Worm (Caenorhabditis elegans) whole organism, L3 larva: ENCODE measurements around the gene cdk-5.

Experiments
- R02D3.7 ChIP-seq: fragments of 150-350 bp; optimal IDR thresholded peaks from 2 replicates; lab custom pipeline; 2014; ENCODE audit warnings: missing biosample characterization, missing genetic modification characterization
- ZK546.5 ChIP-seq: sonication (generic microtip); optimal IDR thresholded peaks from 2 replicates; lab custom pipeline; 2017; ENCODE audit warnings: missing biosample characterization, missing genetic modification characterization
- aly-2 ChIP-seq: fragments of 150-350 bp; optimal IDR thresholded peaks from 2 replicates; lab custom pipeline; 2014; ENCODE audit warnings: missing biosample characterization, missing genetic modification characterization
- ama-1 ChIP-seq: fragments of 150-350 bp; optimal IDR thresholded peaks from 2 replicates; lab custom pipeline; 2018
- ceh-28 ChIP-seq: fragments of 150-350 bp; optimal IDR thresholded peaks from 2 replicates; lab custom pipeline; 2014; ENCODE audit warnings: missing biosample characterization, missing genetic modification reagents, missing genetic modification characterization
- ceh-82 ChIP-seq: fragments of 150-350 bp; optimal IDR thresholded peaks from 2 replicates; lab custom pipeline; 2014; ENCODE audit warnings: missing biosample characterization, missing genetic modification characterization
- ceh-9 ChIP-seq: sonication (generic microtip); optimal IDR thresholded peaks from 2 replicates; lab custom pipeline; 2018; ENCODE audit warnings: missing biosample characterization, missing genetic modification characterization
- egl-5 ChIP-seq: fragments of 150-350 bp; optimal IDR thresholded peaks from 2 replicates; lab custom pipeline; 2017; ENCODE audit warnings: missing biosample characterization, missing genetic modification reagents, missing genetic modification characterization, inconsistent platforms
- elt-1 ChIP-seq: fragments of 150-350 bp; optimal IDR thresholded peaks from 2 replicates; lab custom pipeline; 2014; ENCODE audit warnings: missing biosample characterization, missing genetic modification characterization
- elt-2 ChIP-seq: sonication (generic microtip); optimal IDR thresholded peaks from 2 replicates; lab custom pipeline; 2016; ENCODE audit warnings: missing genetic modification reagents, mild to moderate bottlenecking, missing genetic modification characterization, missing compliant biosample characterization
- eor-1 ChIP-seq, 2 experiments: fragments of 150-350 bp; optimal IDR thresholded peaks; 2 replicates each; lab custom pipeline; 2014 to 2018; ENCODE audit warnings: missing biosample characterization in 2 of 2, missing genetic modification characterization in 2 of 2
- jun-1 ChIP-seq: fragments of 150-350 bp; optimal IDR thresholded peaks from 2 replicates; lab custom pipeline; 2014; ENCODE audit warnings: missing biosample characterization, missing genetic modification reagents, missing genetic modification characterization
- lin-15B ChIP-seq: fragments of 150-350 bp; optimal IDR thresholded peaks from 2 replicates; lab custom pipeline; 2014; ENCODE audit warnings: missing biosample characterization, missing genetic modification characterization
- lin-39 ChIP-seq: fragments of 150-350 bp; optimal IDR thresholded peaks from 2 replicates; lab custom pipeline; 2018; ENCODE audit warnings: missing biosample characterization, missing genetic modification reagents, missing genetic modification characterization
- mdl-1 ChIP-seq: fragments of 150-350 bp; optimal IDR thresholded peaks from 2 replicates; lab custom pipeline; 2014; ENCODE audit warnings: missing biosample characterization, missing genetic modification characterization
- mml-1 ChIP-seq: fragments of 150-350 bp; sonication (generic microtip); optimal IDR thresholded peaks from 3 replicates; lab custom pipeline; 2014; ENCODE audit warnings: missing biosample characterization, missing genetic modification characterization
- nfya-1 ChIP-seq: sonication (generic microtip); optimal IDR thresholded peaks from 2 replicates; lab custom pipeline; 2017; ENCODE audit warnings: missing genetic modification characterization, mild to moderate bottlenecking, missing compliant biosample characterization, antibody characterized with exemption, moderate library complexity; ENCODE audit not compliant: insufficient read depth
- nhr-11 ChIP-seq: fragments of 150-350 bp; optimal IDR thresholded peaks from 2 replicates; lab custom pipeline; 2014; ENCODE audit warnings: missing biosample characterization, missing genetic modification characterization
- nhr-12 ChIP-seq: fragments of 150-350 bp; optimal IDR thresholded peaks from 2 replicates; lab custom pipeline; 2014; ENCODE audit warnings: missing biosample characterization, missing genetic modification characterization
- nhr-23 ChIP-seq: fragments of 150-350 bp; optimal IDR thresholded peaks from 2 replicates; lab custom pipeline; 2014; ENCODE audit warnings: missing biosample characterization, missing genetic modification reagents, missing genetic modification characterization
- nhr-25 ChIP-seq: sonication (generic microtip); optimal IDR thresholded peaks from 2 replicates; lab custom pipeline; 2017; ENCODE audit warnings: missing biosample characterization, missing genetic modification characterization
- nhr-28 ChIP-seq: fragments of 150-350 bp; optimal IDR thresholded peaks from 2 replicates; lab custom pipeline; 2014; ENCODE audit warnings: missing biosample characterization, missing genetic modification characterization
- nhr-43 ChIP-seq: sonication (generic microtip); optimal IDR thresholded peaks from 2 replicates; lab custom pipeline; 2016; ENCODE audit warnings: mild to moderate bottlenecking, missing genetic modification characterization, missing compliant biosample characterization; ENCODE audit not compliant: poor library complexity, severe bottlenecking
- nhr-67 ChIP-seq: fragments of 150-350 bp; optimal IDR thresholded peaks from 2 replicates; lab custom pipeline; 2014; ENCODE audit warnings: missing biosample characterization, missing genetic modification characterization
- nhr-77 ChIP-seq: fragments of 150-350 bp; optimal IDR thresholded peaks from 2 replicates; lab custom pipeline; 2014; ENCODE audit warnings: missing biosample characterization, missing genetic modification characterization
- pha-4 ChIP-seq: fragments of 150-350 bp; optimal IDR thresholded peaks from 2 replicates; lab custom pipeline; 2014; ENCODE audit warnings: missing biosample characterization, missing genetic modification reagents, missing genetic modification characterization
- pqm-1 ChIP-seq: fragments of 150-350 bp; optimal IDR thresholded peaks from 2 replicates; lab custom pipeline; 2017; ENCODE audit warnings: missing biosample characterization, missing genetic modification characterization, inconsistent platforms
- sea-2 ChIP-seq: fragments of 150-350 bp; sonication (generic microtip); optimal IDR thresholded peaks from 4 replicates; lab custom pipeline; 2014; ENCODE audit warnings: missing biosample characterization, missing genetic modification reagents, missing genetic modification characterization
- skn-1 ChIP-seq: fragments of 150-350 bp; optimal IDR thresholded peaks from 2 replicates; lab custom pipeline; 2014; ENCODE audit warnings: missing biosample characterization, missing genetic modification characterization
- snpc-4 ChIP-seq: fragments of 150-350 bp; optimal IDR thresholded peaks from 2 replicates; lab custom pipeline; 2014; ENCODE audit warnings: missing biosample characterization, missing genetic modification characterization
- tbx-2 ChIP-seq: sonication (generic microtip); optimal IDR thresholded peaks from 2 replicates; lab custom pipeline; 2016; ENCODE audit warnings: mild to moderate bottlenecking, missing genetic modification characterization, missing compliant biosample characterization
- unc-39 ChIP-seq: sonication (generic microtip); optimal IDR thresholded peaks from 4 replicates; lab custom pipeline; 2017; ENCODE audit warnings: missing biosample characterization, missing genetic modification characterization
- zag-1 ChIP-seq: fragments of 150-350 bp; optimal IDR thresholded peaks from 2 replicates; lab custom pipeline; 2014; ENCODE audit warnings: missing biosample characterization, missing genetic modification characterization
- ztf-11 ChIP-seq: fragments of 150-350 bp; optimal IDR thresholded peaks from 2 replicates; lab custom pipeline; 2014; ENCODE audit warnings: missing biosample characterization, missing genetic modification characterization
- ztf-4 ChIP-seq: fragments of 150-350 bp; optimal IDR thresholded peaks from 2 replicates; lab custom pipeline; 2014; ENCODE audit warnings: missing biosample characterization, missing genetic modification characterization

The cdk-5 gene

DNA sequence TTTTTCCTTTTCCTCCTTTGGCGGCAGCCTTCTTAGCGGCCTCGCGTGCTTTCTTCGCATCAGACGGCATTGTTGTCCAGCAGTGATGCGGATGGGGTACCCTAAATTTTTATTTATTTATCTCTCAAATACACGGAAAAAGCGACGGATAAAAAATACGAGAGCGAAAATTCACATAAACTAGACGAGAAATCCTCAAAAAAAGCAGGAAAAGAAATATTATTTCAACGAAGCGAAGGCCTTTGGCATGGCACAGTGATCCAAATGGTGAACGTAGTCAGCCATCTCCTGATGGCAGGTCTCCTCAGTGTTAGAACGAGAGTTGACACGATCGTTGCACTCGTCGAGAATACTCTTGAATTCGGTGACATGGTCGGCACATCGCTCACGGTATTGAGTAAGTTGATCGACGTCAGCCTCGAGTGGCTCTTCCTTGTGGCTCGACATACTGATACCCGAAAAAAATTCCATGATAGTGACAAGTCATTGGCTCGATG lies 4.0 kb downstream of the cdk-5 start, which contains the start of the genes abcf-2 and T27E9.2:
Gene abcf-2 (minus strand): TSS at position 101 of the 497 bp plus-strand sequence.
Gene T27E9.2 (minus strand): TSS at position 447 of the 497 bp plus-strand sequence.
- TF ChIP-seq lin-39 (tag; lab: Kevin White, UChicago) (no peak), ztf-11 (tag; lab: Kevin White, UChicago) (no peak), jun-1 (tag; lab: Kevin White, UChicago) (no peak), nhr-67 (tag; lab: Kevin White, UChicago) (no peak), ZK546.5 (tag; lab: Kevin White, UChicago) (no peak), snpc-4 (tag; lab: Kevin White, UChicago) (no peak), eor-1 (tag; optimal IDR thresholded peaks at IDR 0.05; lab: Kevin White, UChicago) (no peak), sea-2 (no peak), tbx-2 (tag; lab: Kevin White, UChicago) (no peak), ceh-9 (tag; lab: Kevin White, UChicago) (no peak), ceh-28 (tag; lab: Kevin White, UChicago) (no peak), mml-1 (tag; lab: Kevin White, UChicago) (no peak), mdl-1 (tag; lab: Kevin White, UChicago) (no peak), egl-5 (no peak), elt-2 (no peak), nhr-12 (tag; lab: Kevin White, UChicago) (no peak), nhr-43 (tag; lab: Kevin White, UChicago) (no peak), nhr-25 (no peak), ztf-4 (tag; lab: Kevin White, UChicago) (no peak)
- TF ChIP-seq, all 47 proteins: peak for 0

DNA sequence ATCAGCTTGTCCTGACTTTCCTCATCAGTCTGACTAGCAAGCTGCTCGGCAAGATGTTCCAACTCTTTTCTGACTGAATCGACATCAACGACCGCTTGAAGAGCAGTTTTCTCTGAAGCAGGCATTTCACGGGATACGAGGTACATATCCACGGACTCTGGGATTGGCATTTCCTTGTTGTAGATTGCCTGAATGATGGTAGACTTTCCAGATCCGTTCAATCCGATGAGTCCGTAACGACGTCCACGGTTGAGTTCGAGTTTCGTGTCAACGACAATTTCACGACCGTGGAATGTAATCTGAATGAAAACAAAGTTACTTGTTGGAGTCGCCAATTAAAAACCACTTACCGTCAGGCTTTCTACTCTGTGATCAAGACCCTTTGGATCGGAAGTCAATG lies 4.6 kb downstream of the cdk-5 start:
- TF ChIP-seq ama-1 (lab: Kevin White, UChicago) (no peak), nhr-12 (tag; lab: Kevin White, UChicago) (no peak), elt-1 (tag; lab: Kevin White, UChicago) (no peak), nhr-11 (no peak), ZK546.5 (tag; lab: Kevin White, UChicago) (no peak), ztf-11 (tag; lab: Kevin White, UChicago) (no peak), pqm-1 (tag; lab: Kevin White, UChicago) (no peak), mml-1 (tag; lab: Kevin White, UChicago) (no peak), mdl-1 (tag; lab: Kevin White, UChicago) (no peak), elt-2 (no peak), ceh-82 (tag; lab: Kevin White, UChicago) (no peak), tbx-2 (tag; lab: Kevin White, UChicago) (no peak), ztf-4 (tag; lab: Kevin White, UChicago) (no peak), nfya-1 (tag; lab: Kevin White, UChicago) (no peak), R02D3.7 (tag; lab: Kevin White, UChicago) (no peak), nhr-77 (tag; lab: Kevin White, UChicago) (no peak), nhr-28 (tag; lab: Kevin White, UChicago) (no peak), pha-4 (tag; lab: Kevin White, UChicago) (no peak), ceh-9 (tag; lab: Kevin White, UChicago) (no peak), nhr-43 (tag; lab: Kevin White, UChicago) (no peak)

DNA sequence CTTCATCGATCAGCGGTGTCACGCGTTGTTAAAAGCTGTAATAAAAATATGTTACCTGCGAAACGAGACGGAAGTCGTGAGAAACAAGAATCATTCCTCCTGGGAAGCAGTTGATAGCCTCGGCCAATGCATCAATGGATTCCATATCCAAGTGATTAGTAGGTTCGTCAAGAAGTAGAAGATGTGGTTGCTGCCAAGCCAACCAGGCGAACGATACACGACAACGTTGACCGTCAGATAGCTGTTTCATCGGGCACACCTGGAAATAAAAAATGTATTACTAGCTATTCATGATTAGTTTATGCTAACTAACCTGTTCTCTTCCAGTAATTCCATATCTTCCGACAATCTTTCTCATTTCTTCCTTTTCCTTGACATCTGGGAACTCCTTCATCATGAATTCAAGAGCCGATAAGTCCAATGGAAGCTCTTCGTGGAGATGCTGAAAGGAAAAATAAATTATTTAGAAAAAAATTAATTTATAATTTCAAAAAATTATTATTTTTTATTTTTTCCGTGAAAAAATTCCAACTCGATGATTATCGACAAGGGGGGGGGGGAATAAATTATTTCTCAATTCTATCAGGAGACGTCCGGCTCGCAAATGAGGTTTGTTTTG lies 7.1 kb downstream of the cdk-5 start, which contains the start of gene tag-164:
Gene tag-164 (plus strand): TSS at position 569 of the 619 bp plus-strand sequence.
- TF ChIP-seq R02D3.7 (tag; lab: Kevin White, UChicago) (no peak), elt-2 (no peak), unc-39 (tag; lab: Kevin White, UChicago) (no peak), nhr-25 (no peak), ceh-9 (tag; lab: Kevin White, UChicago) (no peak), nhr-23 (no peak), tbx-2 (tag; lab: Kevin White, UChicago) (no peak), aly-2 (no peak), nhr-28 (tag; lab: Kevin White, UChicago) (no peak), nhr-67 (tag; lab: Kevin White, UChicago) (no peak), zag-1 (tag; lab: Kevin White, UChicago) (no peak), snpc-4 (tag; lab: Kevin White, UChicago) (no peak), skn-1 (tag; lab: Kevin White, UChicago) (no peak), eor-1 (tag; optimal IDR thresholded peaks at IDR 0.05; lab: Kevin White, UChicago) (no peak), lin-15B (tag; lab: Kevin White, UChicago) (no peak)
